Fruit fly (Drosophila melanogaster) whole organism, embryonic: Measurements from ENCODE around the gene CG3626.

ENCODE experiments used
- BEAF-32 ChIP-seq: fragments of 200-800 bp; sonication (Bioruptor generic); optimal IDR thresholded peaks from 3 replicates; lab custom pipeline; 2017; ENCODE audit warnings: missing biosample characterization, missing genetic modification characterization, mild to moderate bottlenecking, moderate library complexity, missing genetic modification reagents
- CG12071 ChIP-seq: fragments of 200-800 bp; sonication (Bioruptor generic); optimal IDR thresholded peaks from 3 replicates; lab custom pipeline; 2018; ENCODE audit warnings: missing biosample characterization, mild to moderate bottlenecking, missing genetic modification characterization
- CG1233 ChIP-seq: fragments of 200-800 bp; sonication (Bioruptor generic); optimal IDR thresholded peaks from 4 replicates; lab custom pipeline; 2018; ENCODE audit warnings: missing biosample characterization, mild to moderate bottlenecking, missing genetic modification characterization
- CG14014 ChIP-seq: fragments of 200-800 bp; sonication (Bioruptor generic); IDR thresholded peaks from 2 replicates; pipeline ENCODE4 v1.3.6; 2022; ENCODE audit warnings: missing biosample characterization, missing genetic modification characterization
- CG14860 ChIP-seq: fragments of 200-800 bp; sonication (Bioruptor generic); IDR thresholded peaks from 3 replicates; pipeline ENCODE4 v1.3.6; 2022; ENCODE audit warnings: missing biosample characterization, missing genetic modification characterization; ENCODE audit not compliant: partially characterized antibody
- CG15696 ChIP-seq: fragments of 200-800 bp; sonication (Bioruptor generic); optimal IDR thresholded peaks from 2 replicates; lab custom pipeline; 2019; ENCODE audit warnings: missing biosample characterization, mild to moderate bottlenecking, missing genetic modification characterization, moderate library complexity
- CG1602 ChIP-seq: fragments of 200-800 bp; sonication (Bioruptor generic); optimal IDR thresholded peaks from 3 replicates; lab custom pipeline; 2016; ENCODE audit warnings: missing biosample characterization, missing genetic modification characterization
- CG1647 ChIP-seq: fragments of 200-800 bp; sonication (Bioruptor generic); optimal IDR thresholded peaks from 3 replicates; lab custom pipeline; 2016; ENCODE audit warnings: missing biosample characterization, missing genetic modification characterization
- CG17568 ChIP-seq: fragments of 200-800 bp; sonication (Bioruptor generic); optimal IDR thresholded peaks from 2 replicates; lab custom pipeline; 2018; ENCODE audit warnings: missing biosample characterization, mild to moderate bottlenecking, missing genetic modification characterization, moderate library complexity
- CG18476 ChIP-seq: fragments of 200-800 bp; sonication (Bioruptor generic); optimal IDR thresholded peaks from 2 replicates; lab custom pipeline; 2016; ENCODE audit warnings: missing biosample characterization, mild to moderate bottlenecking, missing genetic modification characterization
- CG2120 ChIP-seq: fragments of 200-800 bp; sonication (Bioruptor generic); optimal IDR thresholded peaks from 3 replicates; lab custom pipeline; 2016; ENCODE audit warnings: missing biosample characterization, missing genetic modification characterization
- CG2129 ChIP-seq: fragments of 200-800 bp; sonication (Bioruptor generic); IDR thresholded peaks from 2 replicates; pipeline ENCODE4 v1.3.6; 2022; ENCODE audit warnings: missing biosample characterization, missing genetic modification characterization; ENCODE audit not compliant: partially characterized antibody
- CG4730 ChIP-seq: fragments of 200-800 bp; sonication (Bioruptor generic); IDR thresholded peaks from 2 replicates; pipeline ENCODE4 v1.3.6; 2022; ENCODE audit warnings: missing biosample characterization, missing genetic modification characterization
- CG4854 ChIP-seq: fragments of 200-800 bp; sonication (Bioruptor generic); optimal IDR thresholded peaks from 2 replicates; lab custom pipeline; 2016; ENCODE audit warnings: missing biosample characterization, missing genetic modification characterization, inconsistent platforms
- CG6272 ChIP-seq: fragments of 200-800 bp; sonication (Bioruptor generic); IDR thresholded peaks from 2 replicates; pipeline ENCODE4 v1.3.6; 2022; ENCODE audit warnings: missing biosample characterization, missing genetic modification characterization
- CG8089 ChIP-seq: fragments of 200-800 bp; sonication (Bioruptor generic); optimal IDR thresholded peaks from 3 replicates; lab custom pipeline; 2016; ENCODE audit warnings: missing biosample characterization, missing genetic modification characterization
- CG8765 ChIP-seq: fragments of 200-800 bp; sonication (Bioruptor generic); IDR thresholded peaks from 2 replicates; pipeline ENCODE4 v1.3.6; 2022; ENCODE audit warnings: missing biosample characterization, missing genetic modification characterization
- CHES-1-like ChIP-seq: fragments of 200-800 bp; sonication (Bioruptor generic); optimal IDR thresholded peaks from 2 replicates; lab custom pipeline; 2016; ENCODE audit warnings: missing biosample characterization, missing genetic modification characterization
- Deaf1 ChIP-seq: fragments of 200-800 bp; optimal IDR thresholded peaks from 3 replicates; lab custom pipeline; 2019; ENCODE audit warnings: missing biosample characterization, mild to moderate bottlenecking, missing genetic modification characterization, moderate library complexity
- Dp ChIP-seq: fragments of 200-800 bp; sonication (Bioruptor generic); optimal IDR thresholded peaks from 2 replicates; lab custom pipeline; 2018; ENCODE audit warnings: missing biosample characterization, mild to moderate bottlenecking, missing genetic modification characterization, moderate library complexity
- Drgx ChIP-seq: fragments of 200-800 bp; sonication (Bioruptor generic); IDR thresholded peaks from 2 replicates; pipeline ENCODE4 v1.3.6; 2022; ENCODE audit warnings: missing biosample characterization, missing genetic modification characterization
- GATAe ChIP-seq: fragments of 200-800 bp; sonication (Bioruptor generic); conservative IDR thresholded peaks from 2 replicates; pipeline ENCODE4 v1.3.6; 2022; ENCODE audit warnings: missing biosample characterization, missing genetic modification characterization
- Hmr ChIP-seq: fragments of 200-800 bp; sonication (Bioruptor generic); optimal IDR thresholded peaks from 3 replicates; lab custom pipeline; 2017; ENCODE audit warnings: mild to moderate bottlenecking, missing biosample characterization, missing genetic modification reagents, missing genetic modification characterization
- Jarid2 ChIP-seq: fragments of 200-800 bp; sonication (Bioruptor generic); optimal IDR thresholded peaks from 3 replicates; lab custom pipeline; 2017; ENCODE audit warnings: mild to moderate bottlenecking, missing biosample characterization, missing genetic modification reagents, missing genetic modification characterization
- Lhr ChIP-seq: fragments of 200-800 bp; sonication (Bioruptor generic); optimal IDR thresholded peaks from 3 replicates; lab custom pipeline; 2017; ENCODE audit warnings: mild to moderate bottlenecking, missing biosample characterization, missing genetic modification reagents, missing genetic modification characterization
- Mrtf ChIP-seq: fragments of 200-800 bp; sonication (Bioruptor generic); IDR thresholded peaks from 3 replicates; pipeline ENCODE4 v1.3.6; 2022; ENCODE audit warnings: missing biosample characterization, missing genetic modification characterization
- Nf-YB ChIP-seq: fragments of 200-800 bp; sonication (Bioruptor generic); optimal IDR thresholded peaks from 3 replicates; lab custom pipeline; 2019; ENCODE audit warnings: missing biosample characterization, mild to moderate bottlenecking, missing genetic modification characterization, moderate library complexity
- Pdp1 ChIP-seq, 2 experiments: fragments of 200-800 bp; sonication (Bioruptor generic); optimal IDR thresholded peaks; 3 replicates each; lab custom pipeline; 2016; ENCODE audit warnings: missing biosample characterization in 2 of 2, missing genetic modification characterization in 2 of 2, mild to moderate bottlenecking in 1 of 2, moderate library complexity in 1 of 2
- Ssrp ChIP-seq: fragments of 200-800 bp; sonication (Bioruptor generic); optimal IDR thresholded peaks from 2 replicates; lab custom pipeline; 2018; ENCODE audit warnings: missing biosample characterization, mild to moderate bottlenecking, missing genetic modification characterization, moderate library complexity
- amos ChIP-seq: fragments of 200-800 bp; sonication (Bioruptor generic); IDR thresholded peaks from 2 replicates; pipeline ENCODE4 v1.3.6; 2022; ENCODE audit warnings: missing biosample characterization, missing genetic modification characterization; ENCODE audit not compliant: partially characterized antibody
- ara ChIP-seq: fragments of 200-800 bp; sonication (Bioruptor generic); IDR thresholded peaks from 2 replicates; pipeline ENCODE4 v1.3.6; 2022; ENCODE audit warnings: missing biosample characterization, missing genetic modification characterization
- br ChIP-seq: fragments of >200 bp; optimal IDR thresholded peaks from 2 replicates; lab custom pipeline; 2017
- cg ChIP-seq: fragments of 200-800 bp; sonication (Bioruptor generic); optimal IDR thresholded peaks from 3 replicates; lab custom pipeline; 2019; ENCODE audit warnings: missing biosample characterization, mild to moderate bottlenecking, missing genetic modification characterization, moderate library complexity
- chinmo ChIP-seq: fragments of 200-800 bp; sonication (Bioruptor generic); IDR thresholded peaks from 4 replicates; pipeline ENCODE4 v1.3.6; 2022; ENCODE audit warnings: missing biosample characterization, missing genetic modification characterization; ENCODE audit not compliant: partially characterized antibody
- crc ChIP-seq: fragments of 200-800 bp; sonication (Bioruptor generic); optimal IDR thresholded peaks from 2 replicates; lab custom pipeline; 2016; ENCODE audit warnings: missing biosample characterization, missing genetic modification characterization
- eyg ChIP-seq: fragments of 200-800 bp; sonication (Bioruptor generic); optimal IDR thresholded peaks from 3 replicates; lab custom pipeline; 2016; ENCODE audit warnings: missing biosample characterization, missing genetic modification characterization
- grau ChIP-seq: fragments of 200-800 bp; optimal IDR thresholded peaks from 3 replicates; lab custom pipeline; 2019; ENCODE audit warnings: missing biosample characterization, mild to moderate bottlenecking, missing genetic modification characterization, moderate library complexity
- grn ChIP-seq: fragments of 200-800 bp; sonication (Bioruptor generic); optimal IDR thresholded peaks from 3 replicates; lab custom pipeline; 2017; ENCODE audit warnings: missing biosample characterization, missing genetic modification characterization
- inv ChIP-seq: fragments of 200-800 bp; sonication (Bioruptor generic); IDR thresholded peaks from 2 replicates; pipeline ENCODE4 v1.3.6; 2022; ENCODE audit warnings: missing biosample characterization, missing genetic modification characterization; ENCODE audit not compliant: partially characterized antibody
- jing ChIP-seq: fragments of 200-800 bp; sonication (Bioruptor generic); optimal IDR thresholded peaks from 2 replicates; lab custom pipeline; 2018; ENCODE audit warnings: missing biosample characterization, mild to moderate bottlenecking, missing genetic modification characterization
- luna ChIP-seq: fragments of 200-800 bp; sonication (Bioruptor generic); optimal IDR thresholded peaks from 2 replicates; lab custom pipeline; 2016; ENCODE audit warnings: missing biosample characterization, missing genetic modification characterization
- oc ChIP-seq: fragments of 200-800 bp; sonication (Bioruptor generic); optimal IDR thresholded peaks from 2 replicates; lab custom pipeline; 2018; ENCODE audit warnings: missing biosample characterization, mild to moderate bottlenecking, missing genetic modification characterization, moderate library complexity
- pum ChIP-seq: fragments of 200-800 bp; sonication (Bioruptor generic); optimal IDR thresholded peaks from 2 replicates; lab custom pipeline; 2016; ENCODE audit warnings: missing biosample characterization, missing genetic modification characterization
- run ChIP-seq: fragments of 200-800 bp; sonication (Bioruptor generic); optimal IDR thresholded peaks from 3 replicates; lab custom pipeline; 2018; ENCODE audit warnings: missing biosample characterization, mild to moderate bottlenecking, missing genetic modification characterization
- sqz ChIP-seq: fragments of 200-800 bp; sonication (Bioruptor generic); optimal IDR thresholded peaks from 3 replicates; lab custom pipeline; 2018; ENCODE audit warnings: missing biosample characterization, mild to moderate bottlenecking, missing genetic modification characterization
- stwl ChIP-seq: fragments of 200-800 bp; sonication (Bioruptor generic); optimal IDR thresholded peaks from 3 replicates; lab custom pipeline; 2018; ENCODE audit warnings: missing biosample characterization, mild to moderate bottlenecking, missing genetic modification characterization, moderate library complexity
- tio ChIP-seq: fragments of 200-800 bp; sonication (Bioruptor generic); optimal IDR thresholded peaks from 2 replicates; lab custom pipeline; 2017; ENCODE audit warnings: missing biosample characterization, missing genetic modification characterization, inconsistent platforms
- unc-4 ChIP-seq: fragments of 200-800 bp; sonication (Bioruptor generic); IDR thresholded peaks from 2 replicates; pipeline ENCODE4 v1.3.6; 2022; ENCODE audit warnings: missing biosample characterization, missing genetic modification characterization; ENCODE audit not compliant: partially characterized antibody
- unpg ChIP-seq: fragments of 200-800 bp; sonication (Bioruptor generic); optimal IDR thresholded peaks from 3 replicates; lab custom pipeline; 2018; ENCODE audit warnings: missing biosample characterization, mild to moderate bottlenecking, missing genetic modification characterization, moderate library complexity
- zen ChIP-seq: fragments of 200-800 bp; sonication (Bioruptor generic); optimal IDR thresholded peaks from 3 replicates; lab custom pipeline; 2018; ENCODE audit warnings: missing biosample characterization, mild to moderate bottlenecking, missing genetic modification characterization, moderate library complexity

The CG3626 gene

DNA sequence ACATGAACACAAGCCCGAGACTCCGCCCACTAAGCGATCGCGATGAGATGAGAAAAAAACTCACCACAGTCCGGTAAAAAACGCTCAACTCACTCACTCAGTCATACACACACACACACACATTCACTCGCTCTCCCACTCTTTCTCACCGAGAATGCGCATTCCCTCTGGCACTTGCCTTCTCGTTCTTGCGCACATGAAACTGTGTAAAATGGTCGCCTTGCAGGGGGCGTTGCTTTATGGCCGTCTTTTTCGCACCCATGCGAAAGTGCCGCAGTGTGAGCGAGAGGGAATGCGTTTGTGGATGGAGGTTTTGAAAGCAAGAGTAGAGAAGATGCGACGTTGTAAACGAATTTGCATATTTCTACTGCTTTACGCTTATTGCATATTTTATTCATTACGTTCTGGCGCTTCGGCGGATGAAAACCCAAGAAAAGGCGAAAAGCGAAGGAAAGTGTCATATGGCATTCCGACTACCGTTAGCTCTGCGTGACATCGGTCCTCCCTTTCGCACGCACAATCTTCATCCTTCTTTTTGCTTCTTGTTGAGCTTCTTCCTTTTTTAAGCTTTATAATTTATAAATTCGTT, 45.3 kb downstream of the CG3626 start (continued):
- no peak for TF ChIP-seq run (tag; lab: Kevin White, UChicago)
- TF ChIP-seq eyg (GFP tag; lab: Kevin White, UChicago): no peak
- peak; percentile 6 for TF ChIP-seq zen
- TF ChIP-seq CG12071 (GFP tag; lab: Kevin White, UChicago): no peak
- no peak for TF ChIP-seq Pdp1 (GFP tag; optimal IDR thresholded peaks at IDR 0.05; lab: Kevin White, UChicago)
- TF ChIP-seq inv (GFP tag; lab: Robert Waterston, UW): peak; percentile 19; the same call in 1 of the 2 replicates
- no peak for TF ChIP-seq pum
- TF ChIP-seq tio (GFP tag; lab: Kevin White, UChicago): no peak
- no peak for TF ChIP-seq stwl (tag; lab: Kevin White, UChicago)
- no peak for TF ChIP-seq CG17568
- TF ChIP-seq CG1233 (GFP tag; lab: Kevin White, UChicago): no peak
- TF ChIP-seq Hmr: no peak
- no peak for TF ChIP-seq CG18476 (GFP tag; lab: Kevin White, UChicago)
- no peak for TF ChIP-seq Mrtf (GFP tag; lab: Robert Waterston, UW)
- no peak for TF ChIP-seq CG4730 (GFP tag; lab: Robert Waterston, UW)
- no peak for TF ChIP-seq CG2120 (GFP tag; lab: Kevin White, UChicago)
- TF ChIP-seq CG15696 (tag; lab: Kevin White, UChicago): no peak
- no peak for TF ChIP-seq unpg (GFP tag; lab: Kevin White, UChicago)
- TF ChIP-seq grn (GFP tag; lab: Kevin White, UChicago): no peak

DNA sequence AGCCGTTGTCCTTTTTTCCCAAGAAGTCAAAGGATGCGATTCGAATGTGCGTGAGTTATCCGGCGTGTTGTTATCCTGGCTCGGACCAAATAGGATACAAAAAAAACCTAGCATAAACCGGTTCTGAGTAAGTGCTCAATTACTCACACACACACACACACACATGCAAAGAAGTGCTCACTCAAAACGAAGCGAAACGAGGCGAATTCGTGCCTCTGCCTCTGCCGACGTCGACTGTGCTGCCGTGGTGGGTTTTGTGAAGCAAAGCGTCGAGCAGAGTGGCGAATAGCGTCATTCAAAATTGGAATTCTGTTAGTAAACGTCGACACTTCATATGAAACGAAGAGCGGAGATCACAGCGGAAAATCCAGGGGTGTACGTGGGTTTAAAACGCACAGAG, 46.3 kb downstream of the CG3626 start, which contains the start of gene bi:
Gene bi (plus strand): TSS at position 311 of the 400 bp plus-strand sequence.
- TF ChIP-seq crc (GFP tag; lab: Kevin White, UChicago) (no peak), CG6272 (GFP tag; lab: Robert Waterston, UW) (no peak), ara (GFP tag; lab: Robert Waterston, UW) (no peak), Lhr (GFP tag; lab: Kevin White, UChicago) (no peak), CG14014 (GFP tag; lab: Robert Waterston, UW) (no peak), CG2129 (no peak), CG8089 (GFP tag; lab: Kevin White, UChicago) (no peak), jing (GFP tag; lab: Kevin White, UChicago) (no peak), CHES-1-like (GFP tag; lab: Kevin White, UChicago) (no peak), Deaf1 (tag; lab: Kevin White, UChicago) (peak; percentile 46), Dp (GFP tag; lab: Kevin White, UChicago) (no peak), CG1602 (no peak), CG4854 (no peak), br (lab: Kevin White, UChicago) (no peak), BEAF-32 (GFP tag; lab: Kevin White, UChicago) (no peak), amos (GFP tag; lab: Robert Waterston, UW) (no peak), sqz (GFP tag; lab: Kevin White, UChicago) (peak; percentile 6), CG1647 (GFP tag; lab: Kevin White, UChicago) (no peak), cg (GFP tag; lab: Kevin White, UChicago) (peak; percentile 72), luna (GFP tag; lab: Kevin White, UChicago) (no peak), CG14860 (no peak), Drgx (GFP tag; lab: Robert Waterston, UW) (no peak), GATAe (no peak), oc (no peak), CG8765 (no peak), Ssrp (no peak), grau (tag; lab: Kevin White, UChicago) (no peak), Nf-YB (GFP tag; lab: Kevin White, UChicago) (peak; percentile 72), Jarid2 (GFP tag; lab: Kevin White, UChicago) (peak; percentile 17), chinmo (GFP tag; lab: Robert Waterston, UW) (0 out of 4 replicates have a peak, but pooled peaks have one; percentile 25), unc-4 (GFP tag; lab: Robert Waterston, UW) (no peak)
